Worm (Caenorhabditis elegans) whole organism, young adult: ENCODE data around the gene ddn-1.

Experiments used
- B0019.2 ChIP-seq: fragments of 200-800 bp; sonication (Bioruptor generic); conservative IDR thresholded peaks from 2 replicates; pipeline ENCODE4 v1.3.6; 2022; ENCODE audit warnings: missing genetic modification reagents, missing genetic modification characterization, missing compliant biosample characterization
- B0035.1 ChIP-seq: sonication (generic microtip); optimal IDR thresholded peaks from 2 replicates; lab custom pipeline; 2016; ENCODE audit warnings: missing genetic modification characterization, mild to moderate bottlenecking, missing compliant biosample characterization, missing genotype, missing genetic modification reagents
- B0261.1 ChIP-seq: sonication (generic microtip); optimal IDR thresholded peaks from 2 replicates; lab custom pipeline; 2016; ENCODE audit warnings: mild to moderate bottlenecking, missing genetic modification characterization, moderate library complexity, missing compliant biosample characterization
- C17E4.6 ChIP-seq: fragments of 200-800 bp; sonication (Bioruptor generic); IDR thresholded peaks from 2 replicates; pipeline ENCODE4 v1.3.6; 2022; ENCODE audit warnings: missing genetic modification reagents, missing genetic modification characterization, missing compliant biosample characterization
- F10E7.11 ChIP-seq: sonication (generic microtip); optimal IDR thresholded peaks from 2 replicates; lab custom pipeline; 2017; ENCODE audit warnings: mild to moderate bottlenecking, missing genetic modification characterization, moderate library complexity, missing compliant biosample characterization
- F57A8.1 ChIP-seq: fragments of 200-800 bp; sonication (Bioruptor generic); optimal IDR thresholded peaks from 2 replicates; lab custom pipeline; 2018; ENCODE audit warnings: mild to moderate bottlenecking, missing genetic modification characterization, moderate library complexity, missing compliant biosample characterization
- T26A5.8 ChIP-seq: sonication (generic microtip); optimal IDR thresholded peaks from 2 replicates; lab custom pipeline; 2016; ENCODE audit warnings: missing genetic modification characterization, missing compliant biosample characterization
- Y53G8AR.9 ChIP-seq: fragments of 200-800 bp; sonication (Bioruptor generic); conservative IDR thresholded peaks from 2 replicates; pipeline ENCODE4 v1.3.6; 2022; ENCODE audit warnings: missing genetic modification reagents, missing genetic modification characterization, missing compliant biosample characterization
- akir-1 ChIP-seq: fragments of 200-800 bp; sonication (Bioruptor generic); optimal IDR thresholded peaks from 2 replicates; lab custom pipeline; 2018; ENCODE audit warnings: mild to moderate bottlenecking, missing genetic modification characterization, moderate library complexity, missing compliant biosample characterization
- ama-1 ChIP-seq, 3 experiments: fragments of 150-350 bp in 1 of 3; sonication (generic microtip) in 2 of 3; optimal IDR thresholded peaks; 2 replicates each; lab custom pipeline; 2014 to 2018; ENCODE audit warnings: missing biosample characterization in 2 of 3, missing genetic modification characterization in 2 of 3, missing genetic modification reagents in 2 of 3
- aptf-3 ChIP-seq: fragments of 200-800 bp; sonication (Bioruptor generic); IDR thresholded peaks from 2 replicates; pipeline ENCODE4 v1.3.6; 2022; ENCODE audit warnings: missing genetic modification characterization, missing compliant biosample characterization
- atf-7 ChIP-seq: sonication (generic microtip); optimal IDR thresholded peaks from 2 replicates; lab custom pipeline; 2017; ENCODE audit warnings: mild to moderate bottlenecking, missing genetic modification characterization, missing compliant biosample characterization
- athp-1 ChIP-seq: sonication (generic microtip); optimal IDR thresholded peaks from 2 replicates; lab custom pipeline; 2017; ENCODE audit warnings: mild to moderate bottlenecking, missing genetic modification characterization, missing compliant biosample characterization
- ccch-3 ChIP-seq: fragments of 200-800 bp; sonication (Bioruptor generic); optimal IDR thresholded peaks from 2 replicates; lab custom pipeline; 2018; ENCODE audit warnings: mild to moderate bottlenecking, missing genetic modification characterization, missing compliant biosample characterization
- cebp-1 ChIP-seq, 2 experiments: fragments of 200-800 bp in 1 of 2; sonication (Bioruptor generic) in 1 of 2; sonication (generic microtip) in 1 of 2; IDR thresholded peaks in 1 of 2; optimal IDR thresholded peaks in 1 of 2; 2 replicates each; pipeline versions ENCODE4 v1.3.6 to Lab custom; 2017 to 2022; ENCODE audit warnings: missing compliant biosample characterization in 2 of 2, missing genetic modification characterization in 2 of 2, mild to moderate bottlenecking in 1 of 2, missing genetic modification reagents in 1 of 2, moderate library complexity in 1 of 2
- ceh-58 ChIP-seq: fragments of 200-800 bp; sonication (Bioruptor generic); IDR thresholded peaks from 2 replicates; pipeline ENCODE4 v1.3.6; 2022; ENCODE audit warnings: missing genetic modification characterization, missing compliant biosample characterization
- egl-44 ChIP-seq: fragments of 200-800 bp; sonication (Bioruptor generic); IDR thresholded peaks from 2 replicates; pipeline ENCODE4 v1.3.6; 2022; ENCODE audit warnings: missing genetic modification reagents, missing genetic modification characterization, missing compliant biosample characterization
- egrh-3 ChIP-seq: fragments of 200-800 bp; sonication (Bioruptor generic); IDR thresholded peaks from 2 replicates; pipeline ENCODE4 v1.3.6; 2022; ENCODE audit warnings: missing genetic modification reagents, missing genetic modification characterization, missing compliant biosample characterization
- ets-4 ChIP-seq: fragments of 200-800 bp; sonication (Bioruptor generic); optimal IDR thresholded peaks from 2 replicates; lab custom pipeline; 2018; ENCODE audit warnings: mild to moderate bottlenecking, missing genetic modification characterization, missing compliant biosample characterization
- gei-17 ChIP-seq: fragments of 200-800 bp; sonication (Bioruptor generic); optimal IDR thresholded peaks from 2 replicates; lab custom pipeline; 2018; ENCODE audit warnings: mild to moderate bottlenecking, missing genetic modification characterization, missing compliant biosample characterization
- hlh-26 ChIP-seq: fragments of 200-800 bp; sonication (Bioruptor generic); conservative IDR thresholded peaks from 2 replicates; pipeline ENCODE4 v1.3.6; 2022; ENCODE audit warnings: missing genetic modification reagents, missing genetic modification characterization, missing compliant biosample characterization
- hmg-20 ChIP-seq: fragments of 200-800 bp; sonication (Bioruptor generic); IDR thresholded peaks from 2 replicates; pipeline ENCODE4 v1.3.6; 2022; ENCODE audit warnings: missing genetic modification reagents, missing genetic modification characterization, missing compliant biosample characterization
- lin-26 ChIP-seq: fragments of 200-800 bp; sonication (Bioruptor generic); IDR thresholded peaks from 2 replicates; pipeline ENCODE4 v1.3.6; 2022; ENCODE audit warnings: missing genetic modification reagents, missing genetic modification characterization, missing compliant biosample characterization
- lin-35 ChIP-seq, 3 experiments: fragments of 150-350 bp in 2 of 3; sonication (generic microtip) in 1 of 3; optimal IDR thresholded peaks; 2 replicates each; lab custom pipeline; 2014 to 2018; ENCODE audit warnings: missing biosample characterization in 3 of 3, missing genetic modification characterization in 3 of 3, missing genetic modification reagents in 3 of 3
- lsy-27 ChIP-seq: sonication (generic microtip); optimal IDR thresholded peaks from 2 replicates; lab custom pipeline; 2017; ENCODE audit warnings: missing genetic modification characterization, mild to moderate bottlenecking, missing compliant biosample characterization, antibody characterized with exemption, missing genotype, borderline replicate concordance; ENCODE audit not compliant: insufficient read depth
- madf-10 ChIP-seq: sonication (generic microtip); optimal IDR thresholded peaks from 2 replicates; lab custom pipeline; 2016; ENCODE audit warnings: mild to moderate bottlenecking, missing genetic modification characterization, missing compliant biosample characterization
- madf-3 ChIP-seq: fragments of 200-800 bp; sonication (Bioruptor generic); IDR thresholded peaks from 2 replicates; pipeline ENCODE4 v1.3.6; 2022; ENCODE audit warnings: missing genetic modification reagents, missing genetic modification characterization, missing compliant biosample characterization
- madf-6 ChIP-seq: fragments of 200-800 bp; sonication (Bioruptor generic); IDR thresholded peaks from 2 replicates; pipeline ENCODE4 v1.3.6; 2022; ENCODE audit warnings: missing genetic modification reagents, missing genetic modification characterization, missing compliant biosample characterization
- nfya-2 ChIP-seq: fragments of 200-800 bp; sonication (Bioruptor generic); IDR thresholded peaks from 2 replicates; pipeline ENCODE4 v1.3.6; 2022; ENCODE audit warnings: missing genetic modification reagents, missing genetic modification characterization, missing compliant biosample characterization
- nfyb-1 ChIP-seq: fragments of 200-800 bp; sonication (Bioruptor generic); IDR thresholded peaks from 2 replicates; pipeline ENCODE4 v1.3.6; 2022; ENCODE audit warnings: missing genetic modification reagents, missing genetic modification characterization, missing compliant biosample characterization
- nhr-27 ChIP-seq: fragments of 200-800 bp; sonication (Bioruptor generic); optimal IDR thresholded peaks from 2 replicates; lab custom pipeline; 2018; ENCODE audit warnings: mild to moderate bottlenecking, missing genetic modification characterization, moderate library complexity, missing compliant biosample characterization
- nhr-90 ChIP-seq: sonication (generic microtip); optimal IDR thresholded peaks from 2 replicates; lab custom pipeline; 2016; ENCODE audit warnings: missing genotype, mild to moderate bottlenecking, missing genetic modification characterization, missing compliant biosample characterization
- pbrm-1 ChIP-seq: fragments of 200-800 bp; sonication (Bioruptor generic); IDR thresholded peaks from 2 replicates; pipeline ENCODE4 v1.3.6; 2022; ENCODE audit warnings: missing genetic modification reagents, missing genetic modification characterization, missing compliant biosample characterization
- sdz-38 ChIP-seq: sonication (generic microtip); optimal IDR thresholded peaks from 2 replicates; lab custom pipeline; 2016; ENCODE audit warnings: missing genotype, missing genetic modification characterization, missing compliant biosample characterization
- snpc-1.3 ChIP-seq: sonication (generic microtip); optimal IDR thresholded peaks from 2 replicates; lab custom pipeline; 2017; ENCODE audit warnings: missing genetic modification characterization, mild to moderate bottlenecking, missing compliant biosample characterization, antibody characterized with exemption, moderate library complexity, missing genotype, missing genetic modification reagents; ENCODE audit not compliant: insufficient read depth
- snpc-4 ChIP-seq, 5 experiments: fragments of 150-350 bp in 1 of 5; sonication (generic microtip) in 4 of 5; optimal IDR thresholded peaks; 2 replicates each; lab custom pipeline; 2014 to 2018; ENCODE audit warnings: missing genetic modification characterization in 5 of 5, missing biosample characterization in 3 of 5, antibody characterized with exemption in 2 of 5, mild to moderate bottlenecking in 2 of 5, missing compliant biosample characterization in 2 of 5, missing genotype in 2 of 5, moderate library complexity in 2 of 5, missing genetic modification reagents in 1 of 5
- somi-1 ChIP-seq: fragments of 200-800 bp; sonication (Bioruptor generic); optimal IDR thresholded peaks from 2 replicates; lab custom pipeline; 2018; ENCODE audit warnings: mild to moderate bottlenecking, missing genetic modification characterization, missing compliant biosample characterization
- tbp1 ChIP-seq: fragments of 200-800 bp; sonication (Bioruptor generic); optimal IDR thresholded peaks from 2 replicates; lab custom pipeline; 2018; ENCODE audit warnings: mild to moderate bottlenecking, missing genetic modification characterization, missing compliant biosample characterization
- tbx-9 ChIP-seq: sonication (generic microtip); optimal IDR thresholded peaks from 2 replicates; lab custom pipeline; 2016; ENCODE audit warnings: borderline replicate concordance, missing genetic modification characterization, inconsistent platforms, missing compliant biosample characterization
- unc-130 ChIP-seq: sonication (generic microtip); optimal IDR thresholded peaks from 2 replicates; lab custom pipeline; 2016; ENCODE audit warnings: missing genetic modification reagents, missing genetic modification characterization, missing compliant biosample characterization
- ztf-25 ChIP-seq: fragments of 200-800 bp; sonication (Bioruptor generic); IDR thresholded peaks from 2 replicates; pipeline ENCODE4 v1.3.6; 2022; ENCODE audit warnings: missing genetic modification reagents, missing genetic modification characterization, missing compliant biosample characterization
- ztf-26 ChIP-seq: sonication (generic microtip); optimal IDR thresholded peaks from 2 replicates; lab custom pipeline; 2017; ENCODE audit warnings: missing genetic modification characterization, missing compliant biosample characterization
- ztf-28 ChIP-seq: fragments of 200-800 bp; sonication (Bioruptor generic); IDR thresholded peaks from 2 replicates; pipeline ENCODE4 v1.3.6; 2022; ENCODE audit warnings: missing genetic modification reagents, missing genetic modification characterization, missing compliant biosample characterization

ddn-1 gene

ce11 chrV:8792814-8793213 lies 32.5 kb upstream of the ddn-1 start:
- TF ChIP-seq somi-1: no peak
- no peak for TF ChIP-seq nhr-27 (tag; lab: Kevin White, UChicago)
- TF ChIP-seq ccch-3: no peak
- no peak for TF ChIP-seq C17E4.6 (GFP tag; lab: Robert Waterston, UW)
- no peak for TF ChIP-seq ztf-26 (tag; lab: Kevin White, UChicago)
- TF ChIP-seq F10E7.11: no peak
- no peak for TF ChIP-seq ztf-25 (GFP tag; lab: Robert Waterston, UW)
- TF ChIP-seq atf-7 (tag; lab: Kevin White, UChicago): no peak
- TF ChIP-seq nfya-2 (GFP tag; lab: Robert Waterston, UW): no peak
- TF ChIP-seq tbp1 (GFP tag; lab: Kevin White, UChicago): no peak

- TF ChIP-seq cebp-1 (GFP tag; IDR thresholded peaks at IDR 0.05; lab: Robert Waterston, UW): no peak
- no peak for TF ChIP-seq cebp-1 (tag; optimal IDR thresholded peaks at IDR 0.05; lab: Kevin White, UChicago)
- TF ChIP-seq gei-17 (GFP tag; lab: Kevin White, UChicago): no peak
- no peak for TF ChIP-seq madf-10
- TF ChIP-seq ccch-3: no peak
- no peak for TF ChIP-seq madf-3
- no peak for TF ChIP-seq B0035.1 (tag; lab: Kevin White, UChicago)
- TF ChIP-seq madf-6: no peak
- no peak for TF ChIP-seq hlh-26
- no peak for TF ChIP-seq B0261.1 (tag; lab: Kevin White, UChicago)
- TF ChIP-seq, all 124 proteins: peak for 0
Measured at ce11 chrV:8789345-8789744, 29.0 kb upstream of the ddn-1 start.

ce11 chrV:8786245-8786644 lies 25.9 kb upstream of the ddn-1 start, which contains the start of gene sup-37:
TSS of gene sup-37 (plus strand) at chrV:8786545.
- TF ChIP-seq Y53G8AR.9 (no peak), ztf-28 (GFP tag; lab: Robert Waterston, UW) (no peak), ets-4 (GFP tag; lab: Kevin White, UChicago) (no peak), nhr-90 (tag; lab: Kevin White, UChicago) (no peak), akir-1 (GFP tag; lab: Kevin White, UChicago) (no peak), B0019.2 (GFP tag; lab: Robert Waterston, UW) (no peak), lin-35 (GFP tag; optimal IDR thresholded peaks at IDR 0.05; lab: Kevin White, UChicago) (no peak), ztf-26 (tag; lab: Kevin White, UChicago) (no peak), sdz-38 (tag; lab: Kevin White, UChicago) (no peak), lin-26 (no peak), nfyb-1 (no peak), F57A8.1 (GFP tag; lab: Kevin White, UChicago) (no peak)

ce11 chrV:8785526-8785925 lies 25.2 kb upstream of the ddn-1 start:
- no peak for TF ChIP-seq cebp-1 (GFP tag; IDR thresholded peaks at IDR 0.05; lab: Robert Waterston, UW)
- TF ChIP-seq cebp-1 (tag; optimal IDR thresholded peaks at IDR 0.05; lab: Kevin White, UChicago): peak; percentile 61
- TF ChIP-seq madf-6: no peak
- TF ChIP-seq ama-1 (optimal IDR thresholded peaks at IDR 0.05; lab: Kevin White, UChicago): no peak
- TF ChIP-seq ama-1 (GFP tag; optimal IDR thresholded peaks at IDR 0.05; lab: Kevin White, UChicago): no peak
- peak; percentile 80; the same call in 1 of the 2 replicates for TF ChIP-seq egrh-3 (GFP tag; lab: Robert Waterston, UW)
- no peak for TF ChIP-seq T26A5.8 (tag; lab: Kevin White, UChicago)
- no peak for TF ChIP-seq pbrm-1 (GFP tag; lab: Robert Waterston, UW)
- TF ChIP-seq athp-1: no peak
- TF ChIP-seq tbx-9: no peak
- no peak for TF ChIP-seq unc-130 (GFP tag; lab: Kevin White, UChicago)
- TF ChIP-seq B0261.1 (tag; lab: Kevin White, UChicago): no peak
- TF ChIP-seq ceh-58: no peak
- TF ChIP-seq snpc-1.3 (tag; lab: Kevin White, UChicago): no peak
- no peak for TF ChIP-seq ets-4 (GFP tag; lab: Kevin White, UChicago)
- TF ChIP-seq hmg-20: no peak
- TF ChIP-seq tbp1 (GFP tag; lab: Kevin White, UChicago): peak; percentile 8
- no peak for TF ChIP-seq snpc-4 (GFP tag; optimal IDR thresholded peaks at IDR 0.05; lab: Kevin White, UChicago)
- TF ChIP-seq snpc-4 (tag; optimal IDR thresholded peaks at IDR 0.05; lab: Kevin White, UChicago): peak in 1 of 4 experiments; percentile 2
- no peak for TF ChIP-seq aptf-3
- peak; percentile 43; the same call in 1 of the 2 replicates for TF ChIP-seq egl-44 (GFP tag; lab: Robert Waterston, UW)
- no peak for TF ChIP-seq lsy-27 (tag; lab: Kevin White, UChicago)
